Worm (Caenorhabditis elegans) whole organism, mixed stage, embryonic: ENCODE results near the gene F47G9.6.
A peak's percentile ranks its signal among the peaks of the same experiment; 100 is the strongest.

ENCODE experiments used
- bed-3 ChIP-seq: fragments of 200-800 bp; sonication (Bioruptor generic); optimal IDR thresholded peaks from 3 replicates; lab custom pipeline; 2018; ENCODE audit warnings: mild to moderate bottlenecking, missing genetic modification characterization, moderate library complexity, missing compliant biosample characterization
- blmp-1 ChIP-seq: fragments of 150-350 bp; optimal IDR thresholded peaks from 2 replicates; lab custom pipeline; 2014; ENCODE audit warnings: missing biosample characterization, missing genetic modification characterization
- ceh-39 ChIP-seq: fragments of 150-350 bp; optimal IDR thresholded peaks from 2 replicates; lab custom pipeline; 2014; ENCODE audit warnings: missing biosample characterization, missing genetic modification characterization
- ceh-43 ChIP-seq: fragments of 200-800 bp; sonication (Bioruptor generic); optimal IDR thresholded peaks from 2 replicates; lab custom pipeline; 2018; ENCODE audit warnings: mild to moderate bottlenecking, missing genetic modification characterization, moderate library complexity, missing compliant biosample characterization
- ceh-83 ChIP-seq: fragments of 200-800 bp; sonication (Bioruptor generic); optimal IDR thresholded peaks from 2 replicates; lab custom pipeline; 2018; ENCODE audit warnings: mild to moderate bottlenecking, missing genetic modification characterization, missing compliant biosample characterization
- ces-1 ChIP-seq: fragments of 150-350 bp; optimal IDR thresholded peaks from 2 replicates; lab custom pipeline; 2014; ENCODE audit warnings: missing biosample characterization, missing genetic modification reagents, missing genetic modification characterization
- cnd-1 ChIP-seq: fragments of 200-800 bp; sonication (Bioruptor generic); optimal IDR thresholded peaks from 2 replicates; lab custom pipeline; 2018; ENCODE audit warnings: mild to moderate bottlenecking, missing genetic modification characterization, missing compliant biosample characterization
- drap-1 ChIP-seq: fragments of 200-800 bp; sonication (Bioruptor generic); optimal IDR thresholded peaks from 3 replicates; lab custom pipeline; 2018; ENCODE audit warnings: mild to moderate bottlenecking, missing genetic modification characterization, missing compliant biosample characterization
- elt-1 ChIP-seq: sonication (generic microtip); optimal IDR thresholded peaks from 2 replicates; lab custom pipeline; 2017; ENCODE audit warnings: missing genetic modification characterization, mild to moderate bottlenecking, missing compliant biosample characterization, antibody characterized with exemption, moderate library complexity, borderline replicate concordance; ENCODE audit not compliant: insufficient read depth
- elt-3 ChIP-seq: fragments of 150-350 bp; optimal IDR thresholded peaks from 2 replicates; lab custom pipeline; 2014; ENCODE audit warnings: missing biosample characterization, missing genetic modification characterization
- flh-1 ChIP-seq: fragments of 200-800 bp; sonication (Bioruptor generic); optimal IDR thresholded peaks from 2 replicates; lab custom pipeline; 2018; ENCODE audit warnings: mild to moderate bottlenecking, missing genetic modification characterization, moderate library complexity, missing compliant biosample characterization
- ham-2 ChIP-seq: fragments of 200-800 bp; sonication (Bioruptor generic); optimal IDR thresholded peaks from 2 replicates; lab custom pipeline; 2018; ENCODE audit warnings: mild to moderate bottlenecking, missing genetic modification characterization, missing compliant biosample characterization
- hlh-1 ChIP-seq: fragments of 150-350 bp; optimal IDR thresholded peaks from 2 replicates; lab custom pipeline; 2014; ENCODE audit warnings: missing biosample characterization, missing genetic modification reagents, missing genetic modification characterization
- lin-13 ChIP-seq: fragments of 150-350 bp; optimal IDR thresholded peaks from 2 replicates; lab custom pipeline; 2014; ENCODE audit warnings: missing biosample characterization, missing genetic modification characterization
- lin-32 ChIP-seq: fragments of 200-800 bp; sonication (Bioruptor generic); optimal IDR thresholded peaks from 2 replicates; lab custom pipeline; 2018; ENCODE audit warnings: mild to moderate bottlenecking, missing genetic modification characterization, missing compliant biosample characterization
- mab-5 ChIP-seq: fragments of 150-350 bp; optimal IDR thresholded peaks from 2 replicates; lab custom pipeline; 2014; ENCODE audit warnings: missing biosample characterization, missing genetic modification characterization
- mep-1 ChIP-seq: fragments of 150-350 bp; optimal IDR thresholded peaks from 2 replicates; lab custom pipeline; 2017; ENCODE audit warnings: missing biosample characterization, missing genetic modification reagents, missing genetic modification characterization, inconsistent platforms
- mls-2 ChIP-seq: sonication (generic microtip); optimal IDR thresholded peaks from 2 replicates; lab custom pipeline; 2016; ENCODE audit warnings: mild to moderate bottlenecking, missing genetic modification characterization, moderate library complexity, missing compliant biosample characterization
- nhr-237 ChIP-seq: fragments of 150-350 bp; optimal IDR thresholded peaks from 2 replicates; lab custom pipeline; 2014; ENCODE audit warnings: missing biosample characterization, missing genetic modification characterization
- nhr-28 ChIP-seq: fragments of 150-350 bp; optimal IDR thresholded peaks from 2 replicates; lab custom pipeline; 2014; ENCODE audit warnings: missing biosample characterization, missing genetic modification characterization
- pha-4 ChIP-seq: fragments of 150-350 bp; optimal IDR thresholded peaks from 2 replicates; lab custom pipeline; 2018; ENCODE audit warnings: missing biosample characterization, missing genetic modification reagents, missing genetic modification characterization
- sem-2 ChIP-seq: fragments of 200-800 bp; sonication (Bioruptor generic); optimal IDR thresholded peaks from 2 replicates; lab custom pipeline; 2018; ENCODE audit warnings: mild to moderate bottlenecking, missing genetic modification characterization, missing compliant biosample characterization
- sptf-1 ChIP-seq: sonication (generic microtip); optimal IDR thresholded peaks from 2 replicates; lab custom pipeline; 2017; ENCODE audit warnings: mild to moderate bottlenecking, missing genetic modification characterization, moderate library complexity, missing compliant biosample characterization
- tbx-8 ChIP-seq: fragments of 200-800 bp; sonication (Bioruptor generic); optimal IDR thresholded peaks from 2 replicates; lab custom pipeline; 2018; ENCODE audit warnings: mild to moderate bottlenecking, missing genetic modification characterization, moderate library complexity, missing compliant biosample characterization
- unc-120 ChIP-seq: sonication (generic microtip); optimal IDR thresholded peaks from 2 replicates; lab custom pipeline; 2017; ENCODE audit warnings: missing genetic modification characterization, missing compliant biosample characterization; ENCODE audit not compliant: poor library complexity, severe bottlenecking
- unc-62 ChIP-seq: fragments of 150-350 bp; optimal IDR thresholded peaks from 2 replicates; lab custom pipeline; 2014; ENCODE audit warnings: missing biosample characterization, missing genetic modification reagents, missing genetic modification characterization
- ztf-11 ChIP-seq: fragments of 150-350 bp; optimal IDR thresholded peaks from 2 replicates; lab custom pipeline; 2014; ENCODE audit warnings: missing biosample characterization, missing genetic modification characterization

F47G9.6 gene

ce11 chrV:11375150-11375792 is 46.1 kb downstream of the F47G9.6 start, which contains the start of gene cnb-1:
cnb-1 (plus strand) TSS chrV:11375742.
- TF ChIP-seq nhr-28 (tag; lab: Kevin White, UChicago): no peak
- no peak for TF ChIP-seq flh-1 (GFP tag; lab: Kevin White, UChicago)
- TF ChIP-seq ceh-83 (GFP tag; lab: Kevin White, UChicago): no peak
- TF ChIP-seq ztf-11 (tag; lab: Kevin White, UChicago): no peak
- peak; percentile 42 for TF ChIP-seq mls-2 (tag; lab: Kevin White, UChicago)
- TF ChIP-seq sem-2 (GFP tag; lab: Kevin White, UChicago): no peak
- no peak for TF ChIP-seq elt-3 (tag; lab: Kevin White, UChicago)
- no peak for TF ChIP-seq lin-13 (tag; lab: Kevin White, UChicago)
- no peak for TF ChIP-seq ham-2 (GFP tag; lab: Kevin White, UChicago)
- TF ChIP-seq ces-1 (GFP tag; lab: Kevin White, UChicago): peak; percentile 81
- TF ChIP-seq bed-3 (GFP tag; lab: Kevin White, UChicago): no peak
- no peak for TF ChIP-seq ceh-39 (tag; lab: Kevin White, UChicago)
- TF ChIP-seq unc-62 (GFP tag; lab: Kevin White, UChicago): peak; percentile 63
- no peak for TF ChIP-seq cnd-1 (tag; lab: Kevin White, UChicago)
- no peak for TF ChIP-seq lin-32 (GFP tag; lab: Kevin White, UChicago)
- no peak for TF ChIP-seq ceh-43 (GFP tag; lab: Kevin White, UChicago)
- TF ChIP-seq elt-1: no peak
- TF ChIP-seq blmp-1 (tag; lab: Kevin White, UChicago): no peak
- peak; percentile 78 for TF ChIP-seq unc-120 (tag; lab: Kevin White, UChicago)
- TF ChIP-seq hlh-1: peak; percentile 19
- peak; percentile 20 for TF ChIP-seq mep-1 (tag; lab: Kevin White, UChicago)
- no peak for TF ChIP-seq sptf-1 (tag; lab: Kevin White, UChicago)
- TF ChIP-seq drap-1 (GFP tag; lab: Kevin White, UChicago): no peak
- no peak for TF ChIP-seq mab-5
- no peak for TF ChIP-seq pha-4 (tag; lab: Kevin White, UChicago)
- no peak for TF ChIP-seq tbx-8 (GFP tag; lab: Kevin White, UChicago)

DNA sequence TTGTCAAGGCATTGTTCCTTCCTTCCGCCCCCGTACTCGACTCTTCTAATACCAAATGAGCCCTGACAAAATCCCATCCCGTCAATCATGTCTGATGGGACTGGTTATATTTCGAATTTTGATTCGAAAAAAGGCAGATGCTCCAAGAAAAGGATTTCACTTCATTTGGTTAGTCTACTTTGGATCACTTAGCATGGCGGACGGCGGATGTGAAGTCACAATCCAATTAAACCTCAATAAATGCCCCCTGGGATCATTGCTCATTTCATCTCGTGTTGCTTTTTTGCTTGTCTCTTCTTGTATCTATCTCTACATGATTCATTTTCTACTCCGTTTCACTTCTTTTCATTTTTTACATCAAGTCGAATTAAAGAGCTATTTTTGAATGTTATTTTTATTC is 50.1 kb downstream of the F47G9.6 start:
- TF ChIP-seq unc-62 (GFP tag; lab: Kevin White, UChicago) (no peak), lin-13 (tag; lab: Kevin White, UChicago) (no peak), nhr-237 (no peak), ces-1 (GFP tag; lab: Kevin White, UChicago) (peak; percentile 70)
- TF ChIP-seq, all 35 proteins: peak for 1
